Worm (Caenorhabditis elegans) whole organism, L2 larva: Measurements from ENCODE around the gene C53B4.3.

ENCODE experiments used
- F13H6.1 ChIP-seq: sonication (generic microtip); optimal IDR thresholded peaks from 2 replicates; lab custom pipeline; 2016; ENCODE audit warnings: missing genetic modification characterization, missing compliant biosample characterization
- R02D3.7 ChIP-seq: fragments of 150-350 bp; optimal IDR thresholded peaks from 2 replicates; lab custom pipeline; 2014; ENCODE audit warnings: missing biosample characterization, missing genetic modification characterization
- alr-1 ChIP-seq: fragments of 150-350 bp; optimal IDR thresholded peaks from 2 replicates; lab custom pipeline; 2014; ENCODE audit warnings: missing biosample characterization, missing genetic modification characterization
- aly-2 ChIP-seq: fragments of 150-350 bp; optimal IDR thresholded peaks from 2 replicates; lab custom pipeline; 2014; ENCODE audit warnings: missing biosample characterization, missing genetic modification characterization
- blmp-1 ChIP-seq: sonication (generic microtip); optimal IDR thresholded peaks from 2 replicates; lab custom pipeline; 2017; ENCODE audit warnings: missing genetic modification characterization, mild to moderate bottlenecking, missing compliant biosample characterization, antibody characterized with exemption, moderate library complexity; ENCODE audit not compliant: insufficient read depth
- ceh-16 ChIP-seq: fragments of 150-350 bp; optimal IDR thresholded peaks from 2 replicates; lab custom pipeline; 2014; ENCODE audit warnings: missing biosample characterization, missing genetic modification characterization
- dmd-4 ChIP-seq: sonication (generic microtip); optimal IDR thresholded peaks from 2 replicates; lab custom pipeline; 2017; ENCODE audit warnings: missing biosample characterization, missing genetic modification characterization
- egl-27 ChIP-seq: sonication (generic microtip); optimal IDR thresholded peaks from 3 replicates; lab custom pipeline; 2017; ENCODE audit warnings: missing biosample characterization, missing genetic modification reagents, missing genetic modification characterization
- elt-1 ChIP-seq: fragments of 150-350 bp; optimal IDR thresholded peaks from 2 replicates; lab custom pipeline; 2014; ENCODE audit warnings: missing biosample characterization, missing genetic modification characterization
- elt-3 ChIP-seq: sonication (generic microtip); optimal IDR thresholded peaks from 2 replicates; lab custom pipeline; 2017; ENCODE audit warnings: missing biosample characterization, missing genetic modification characterization
- fos-1 ChIP-seq: fragments of 150-350 bp; optimal IDR thresholded peaks from 2 replicates; lab custom pipeline; 2014; ENCODE audit warnings: missing biosample characterization, missing genetic modification characterization
- gmeb-1 ChIP-seq: fragments of 150-350 bp; optimal IDR thresholded peaks from 2 replicates; lab custom pipeline; 2014; ENCODE audit warnings: missing biosample characterization, missing genetic modification characterization
- lin-11 ChIP-seq: fragments of 150-350 bp; sonication (generic microtip); optimal IDR thresholded peaks from 2 replicates; lab custom pipeline; 2014; ENCODE audit warnings: missing biosample characterization, missing genetic modification characterization, inconsistent platforms, mixed read lengths
- lin-13 ChIP-seq: fragments of 150-350 bp; optimal IDR thresholded peaks from 2 replicates; lab custom pipeline; 2014; ENCODE audit warnings: missing biosample characterization, missing genetic modification reagents, missing genetic modification characterization
- lsy-2 ChIP-seq, 2 experiments: fragments of 150-350 bp in 1 of 2; sonication (generic microtip) in 1 of 2; optimal IDR thresholded peaks; 2 replicates each; lab custom pipeline; 2014 to 2017; ENCODE audit warnings: missing biosample characterization in 2 of 2, missing genetic modification characterization in 2 of 2
- mbf-1 ChIP-seq: sonication (generic microtip); optimal IDR thresholded peaks from 2 replicates; lab custom pipeline; 2017; ENCODE audit warnings: missing biosample characterization, missing genetic modification characterization
- nhr-10 ChIP-seq: sonication (generic microtip); optimal IDR thresholded peaks from 2 replicates; lab custom pipeline; 2017; ENCODE audit warnings: missing biosample characterization, missing genetic modification characterization
- nhr-11 ChIP-seq: fragments of 150-350 bp; optimal IDR thresholded peaks from 2 replicates; lab custom pipeline; 2014; ENCODE audit warnings: missing biosample characterization, missing genetic modification characterization
- nhr-12 ChIP-seq: fragments of 150-350 bp; optimal IDR thresholded peaks from 2 replicates; lab custom pipeline; 2014; ENCODE audit warnings: missing biosample characterization, missing genetic modification characterization
- nhr-129 ChIP-seq: fragments of 150-350 bp; optimal IDR thresholded peaks from 2 replicates; lab custom pipeline; 2014; ENCODE audit warnings: missing biosample characterization, missing genetic modification characterization
- nhr-23 ChIP-seq: fragments of 150-350 bp; optimal IDR thresholded peaks from 2 replicates; lab custom pipeline; 2014; ENCODE audit warnings: missing biosample characterization, missing genetic modification reagents, missing genetic modification characterization
- nhr-25 ChIP-seq: fragments of 150-350 bp; sonication (generic microtip); optimal IDR thresholded peaks from 3 replicates; lab custom pipeline; 2014; ENCODE audit warnings: missing biosample characterization, missing genetic modification characterization
- nhr-6 ChIP-seq: fragments of 150-350 bp; optimal IDR thresholded peaks from 2 replicates; lab custom pipeline; 2014; ENCODE audit warnings: missing biosample characterization, missing genetic modification characterization
- nhr-77 ChIP-seq: fragments of 150-350 bp; optimal IDR thresholded peaks from 2 replicates; lab custom pipeline; 2014; ENCODE audit warnings: missing biosample characterization, missing genetic modification characterization
- peb-1 ChIP-seq: fragments of 150-350 bp; optimal IDR thresholded peaks from 2 replicates; lab custom pipeline; 2014; ENCODE audit warnings: missing biosample characterization, missing genetic modification characterization
- sem-4 ChIP-seq: fragments of 150-350 bp; optimal IDR thresholded peaks from 2 replicates; lab custom pipeline; 2014; ENCODE audit warnings: missing biosample characterization, missing genetic modification reagents, missing genetic modification characterization
- skn-1 ChIP-seq: sonication (generic microtip); optimal IDR thresholded peaks from 2 replicates; lab custom pipeline; 2017; ENCODE audit warnings: missing biosample characterization, missing genetic modification characterization
- sma-3 ChIP-seq: sonication (generic microtip); optimal IDR thresholded peaks from 2 replicates; lab custom pipeline; 2016; ENCODE audit warnings: missing genetic modification reagents, missing genetic modification characterization, missing compliant biosample characterization
- sma-9 ChIP-seq, 2 experiments: fragments of 150-350 bp in 1 of 2; sonication (generic microtip) in 1 of 2; optimal IDR thresholded peaks; 2 replicates each; lab custom pipeline; 2014 to 2016; ENCODE audit warnings: missing genetic modification characterization in 2 of 2, mild to moderate bottlenecking in 1 of 2, missing biosample characterization in 1 of 2, missing compliant biosample characterization in 1 of 2, missing genetic modification reagents in 1 of 2, moderate library complexity in 1 of 2
- unc-39 ChIP-seq: fragments of 150-350 bp; optimal IDR thresholded peaks from 2 replicates; lab custom pipeline; 2014; ENCODE audit warnings: missing biosample characterization, missing genetic modification characterization
- unc-55 ChIP-seq: fragments of 150-350 bp; sonication (generic microtip); optimal IDR thresholded peaks from 3 replicates; lab custom pipeline; 2014; ENCODE audit warnings: missing biosample characterization, missing genetic modification reagents, missing genetic modification characterization
- unc-62 ChIP-seq: fragments of 150-350 bp; optimal IDR thresholded peaks from 2 replicates; lab custom pipeline; 2014; ENCODE audit warnings: missing biosample characterization, missing genetic modification reagents, missing genetic modification characterization
- zag-1 ChIP-seq: fragments of 150-350 bp; optimal IDR thresholded peaks from 2 replicates; lab custom pipeline; 2014; ENCODE audit warnings: missing biosample characterization, missing genetic modification characterization
- ztf-11 ChIP-seq: sonication (generic microtip); optimal IDR thresholded peaks from 2 replicates; lab custom pipeline; 2017; ENCODE audit warnings: missing biosample characterization, missing genetic modification characterization
- ztf-4 ChIP-seq: fragments of 150-350 bp; optimal IDR thresholded peaks from 2 replicates; lab custom pipeline; 2014; ENCODE audit warnings: missing biosample characterization, missing genetic modification characterization

The C53B4.3 gene

ce11 chrIV:8967990-8968389, 5.5 kb downstream of the C53B4.3 start, which contains the start of gene suex-2:
Gene suex-2, plus strand, starts transcription at chrIV:8968290.
- no peak for TF ChIP-seq skn-1 (tag; lab: Kevin White, UChicago)

DNA sequence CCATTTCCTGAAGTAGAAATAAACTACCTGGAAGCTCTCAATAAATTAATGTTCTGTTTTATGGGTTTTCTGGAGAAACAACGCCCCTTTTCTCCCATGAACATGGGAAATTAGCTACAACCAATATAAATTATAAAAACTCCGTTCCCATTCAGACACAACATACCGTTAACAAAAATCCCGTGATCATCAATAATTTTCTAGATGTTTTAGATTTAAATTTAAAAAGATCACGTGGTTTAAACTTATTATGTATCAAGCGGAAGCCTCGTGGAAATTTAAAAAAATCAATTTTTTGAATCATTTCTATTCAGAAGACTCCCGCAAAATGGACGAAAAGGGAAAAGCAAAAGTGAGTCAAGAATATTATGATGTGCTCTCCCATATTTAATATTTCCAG, 7.6 kb downstream of the C53B4.3 start, which contains the start of gene C53B4.2:
C53B4.2 (plus strand) TSS at position 301 of the 400 bp plus-strand sequence.
- no peak for TF ChIP-seq zag-1 (tag; lab: Kevin White, UChicago)
- no peak for TF ChIP-seq blmp-1 (tag; lab: Kevin White, UChicago)
- TF ChIP-seq unc-62: no peak
- no peak for TF ChIP-seq nhr-11
- TF ChIP-seq lsy-2 (tag; optimal IDR thresholded peaks at IDR 0.05; lab: Kevin White, UChicago): no peak
- TF ChIP-seq nhr-6 (tag; lab: Kevin White, UChicago): no peak
- TF ChIP-seq sma-9 (GFP tag; optimal IDR thresholded peaks at IDR 0.05; lab: Kevin White, UChicago): no peak
- TF ChIP-seq sma-9 (tag; optimal IDR thresholded peaks at IDR 0.05; lab: Kevin White, UChicago): no peak
- TF ChIP-seq R02D3.7 (tag; lab: Kevin White, UChicago): no peak
- TF ChIP-seq sma-3 (GFP tag; lab: Kevin White, UChicago): no peak

DNA sequence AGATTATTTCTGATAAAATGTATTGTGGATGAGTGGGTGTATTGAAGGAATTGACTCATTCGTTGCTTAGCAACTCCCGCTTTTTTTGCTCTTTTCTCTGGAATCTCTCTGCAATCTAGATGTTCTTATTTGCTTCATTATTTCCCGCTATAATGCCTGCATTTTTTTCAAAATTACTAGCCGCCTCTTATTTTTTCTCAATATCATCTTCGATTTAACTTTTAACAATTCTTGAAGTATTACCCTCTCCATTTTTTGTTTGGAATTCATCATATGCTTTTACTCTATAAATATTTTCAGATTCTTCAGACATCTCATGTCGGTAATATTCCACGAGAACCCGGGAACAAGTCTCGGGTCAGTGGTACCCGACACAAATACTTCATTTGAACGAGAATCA, 17.3 kb downstream of the C53B4.3 start, which contains the start of gene tpra-1:
tpra-1 (plus strand) TSS at position 301 of the 400 bp plus-strand sequence.
- TF ChIP-seq peb-1 (tag; lab: Kevin White, UChicago): no peak
- no peak for TF ChIP-seq lin-13
- no peak for TF ChIP-seq skn-1 (tag; lab: Kevin White, UChicago)
- no peak for TF ChIP-seq elt-3 (tag; lab: Kevin White, UChicago)
- TF ChIP-seq gmeb-1 (tag; lab: Kevin White, UChicago): no peak
- TF ChIP-seq nhr-12 (tag; lab: Kevin White, UChicago): no peak
- no peak for TF ChIP-seq nhr-25 (tag; lab: Kevin White, UChicago)
- TF ChIP-seq nhr-129 (tag; lab: Kevin White, UChicago): no peak
- no peak for TF ChIP-seq sma-9 (GFP tag; optimal IDR thresholded peaks at IDR 0.05; lab: Kevin White, UChicago)
- no peak for TF ChIP-seq sma-9 (tag; optimal IDR thresholded peaks at IDR 0.05; lab: Kevin White, UChicago)
- no peak for TF ChIP-seq F13H6.1 (tag; lab: Kevin White, UChicago)
- no peak for TF ChIP-seq nhr-23 (tag; lab: Kevin White, UChicago)
- TF ChIP-seq lsy-2 (tag; optimal IDR thresholded peaks at IDR 0.05; lab: Kevin White, UChicago): no peak
- TF ChIP-seq aly-2 (tag; lab: Kevin White, UChicago): no peak
- no peak for TF ChIP-seq sma-3 (GFP tag; lab: Kevin White, UChicago)

ce11 chrIV:8954126-8954525, 19.4 kb downstream of the C53B4.3 start:
- TF ChIP-seq nhr-6 (tag; lab: Kevin White, UChicago) (peak; percentile 5), mbf-1 (tag; lab: Kevin White, UChicago) (no peak), lsy-2 (tag; optimal IDR thresholded peaks at IDR 0.05; lab: Kevin White, UChicago) (no peak), unc-55 (GFP tag; lab: Kevin White, UChicago) (peak; percentile 9), elt-3 (tag; lab: Kevin White, UChicago) (no peak)

DNA sequence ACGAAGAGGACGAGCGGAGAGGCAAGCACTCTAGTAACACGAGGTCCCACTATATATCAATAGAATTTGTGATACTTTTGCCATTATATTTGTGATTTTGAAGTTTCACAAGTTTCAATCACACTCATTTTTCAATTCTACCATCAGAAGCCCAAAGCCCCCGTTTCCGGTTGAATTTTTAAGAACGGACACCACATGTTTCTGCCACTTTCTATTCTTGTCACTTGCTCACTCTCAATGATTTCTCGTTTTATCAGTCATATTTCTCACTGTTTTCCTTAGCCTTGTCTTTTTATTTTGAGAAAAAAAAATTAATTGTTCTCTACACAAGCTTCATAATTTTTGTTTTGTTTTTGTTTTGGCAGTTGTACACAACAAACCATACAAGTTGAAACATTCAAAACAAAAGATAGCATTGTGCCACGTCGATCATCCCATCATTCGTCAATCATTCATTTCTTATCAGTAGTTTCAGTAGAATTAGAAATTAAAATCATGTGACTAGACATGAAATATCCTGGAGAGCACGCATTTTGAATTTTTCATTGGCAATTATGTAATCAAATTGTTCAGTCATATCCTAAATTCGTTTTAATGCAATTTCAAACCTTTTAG, 21.5 kb downstream of the C53B4.3 start:
- TF ChIP-seq fos-1 (tag; lab: Kevin White, UChicago) (peak; percentile 31), mbf-1 (tag; lab: Kevin White, UChicago) (no peak), nhr-23 (tag; lab: Kevin White, UChicago) (no peak)
- TF ChIP-seq, all 48 proteins: peak for 1

DNA sequence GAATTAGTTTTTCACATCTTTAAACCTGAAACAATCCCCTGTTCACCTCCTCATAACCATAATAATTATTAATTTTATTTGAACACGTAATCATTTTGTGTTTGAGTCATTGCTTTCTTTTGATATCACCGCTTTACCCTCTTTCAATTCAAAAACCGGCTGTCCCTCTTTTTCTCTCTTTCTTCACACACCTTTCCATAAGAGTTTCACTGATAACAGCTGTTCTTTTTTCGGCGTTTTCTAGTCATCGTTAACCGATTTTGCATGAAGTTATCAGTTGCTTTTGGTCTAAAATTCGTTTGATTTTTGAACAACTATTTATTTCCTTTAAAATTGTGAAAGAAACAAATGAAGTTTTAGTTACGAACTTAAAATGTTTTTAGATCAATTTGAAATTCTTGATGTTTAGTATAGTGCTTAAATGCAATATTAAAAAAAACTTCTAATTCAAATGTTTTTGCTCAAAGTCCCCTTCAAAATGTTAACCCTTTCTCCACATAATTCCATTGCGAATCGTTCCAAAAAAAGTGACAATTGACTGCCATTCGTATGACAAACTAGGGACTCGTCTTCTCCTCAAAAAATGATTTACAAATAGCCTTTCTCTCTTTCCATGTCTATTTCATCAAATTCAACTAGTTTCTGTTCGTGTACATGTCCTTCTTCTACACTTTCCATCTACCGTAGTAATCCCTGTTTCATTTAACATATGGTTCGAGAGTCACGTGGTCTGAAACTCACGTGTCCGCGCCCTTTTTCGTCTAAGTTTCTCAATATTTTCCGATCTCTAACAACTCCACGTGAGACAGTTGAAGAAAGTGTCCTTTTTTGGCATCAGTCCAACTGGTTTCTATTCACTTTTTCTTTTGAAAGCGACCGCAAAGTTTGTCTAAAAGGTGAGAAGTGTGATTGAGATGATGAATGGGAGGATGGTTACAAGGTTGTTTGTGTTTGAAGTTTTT, 24.2 kb downstream of the C53B4.3 start:
- TF ChIP-seq nhr-77 (tag; lab: Kevin White, UChicago) (no peak), sem-4 (no peak), unc-39 (tag; lab: Kevin White, UChicago) (no peak), ztf-4 (tag; lab: Kevin White, UChicago) (peak; percentile 68), nhr-6 (tag; lab: Kevin White, UChicago) (peak; percentile 86), sma-3 (GFP tag; lab: Kevin White, UChicago) (peak; percentile 74), unc-62 (no peak), alr-1 (tag; lab: Kevin White, UChicago) (no peak), ztf-11 (tag; lab: Kevin White, UChicago) (no peak), dmd-4 (tag; lab: Kevin White, UChicago) (no peak), aly-2 (tag; lab: Kevin White, UChicago) (no peak), peb-1 (tag; lab: Kevin White, UChicago) (no peak), lin-11 (tag; lab: Kevin White, UChicago) (no peak), fos-1 (tag; lab: Kevin White, UChicago) (peak; percentile 99), F13H6.1 (tag; lab: Kevin White, UChicago) (peak; percentile 82), unc-55 (GFP tag; lab: Kevin White, UChicago) (no peak), nhr-12 (tag; lab: Kevin White, UChicago) (no peak), lin-13 (no peak), mbf-1 (tag; lab: Kevin White, UChicago) (no peak), skn-1 (tag; lab: Kevin White, UChicago) (no peak), ceh-16 (tag; lab: Kevin White, UChicago) (no peak), nhr-10 (tag; lab: Kevin White, UChicago) (no peak), egl-27 (tag; lab: Kevin White, UChicago) (no peak), elt-1 (tag; lab: Kevin White, UChicago) (no peak), blmp-1 (tag; lab: Kevin White, UChicago) (peak; percentile 95)
